Worm (Caenorhabditis elegans): Measurements from ENCODE around the gene scl-18.

The scl-18 gene

ce11 chrIV:11792495-11792894, 38.3 kb upstream of the scl-18 start, which contains the start of gene H01G02.3:
H01G02.3 (minus strand) TSS chrIV:11792595.
- no peak for TF ChIP-seq ceh-28 (tag; optimal IDR thresholded peaks at IDR 0.05)
- no peak for TF ChIP-seq nhr-28 (tag; optimal IDR thresholded peaks at IDR 0.05)
- no peak for TF ChIP-seq lsy-12 (tag; optimal IDR thresholded peaks at IDR 0.05)
- TF ChIP-seq ceh-9 (tag; optimal IDR thresholded peaks at IDR 0.05): no peak
- TF ChIP-seq elt-3 (tag; optimal IDR thresholded peaks at IDR 0.05): no peak
- TF ChIP-seq jun-1 (tag; optimal IDR thresholded peaks at IDR 0.05): no peak
- no peak for TF ChIP-seq nhr-77 (tag; optimal IDR thresholded peaks at IDR 0.05)
- TF ChIP-seq nhr-43 (tag; optimal IDR thresholded peaks at IDR 0.05; ENCODE audit: poor library complexity, severe bottlenecking): no peak
- TF ChIP-seq egl-27 (tag; optimal IDR thresholded peaks at IDR 0.05): no peak
- no peak for TF ChIP-seq nhr-11 (tag; optimal IDR thresholded peaks at IDR 0.05)

ce11 chrIV:11788383-11788963, 34.2 kb upstream of the scl-18 start:
- TF ChIP-seq snpc-4 (tag; optimal IDR thresholded peaks at IDR 0.05): peak; percentile 1
- TF ChIP-seq nhr-23 (tag; optimal IDR thresholded peaks at IDR 0.05): no peak
- TF ChIP-seq aly-2 (tag; optimal IDR thresholded peaks at IDR 0.05): no peak
- TF ChIP-seq nfya-1 (tag; optimal IDR thresholded peaks at IDR 0.05; ENCODE audit: insufficient read depth): peak; percentile 40
- no peak for TF ChIP-seq fos-1 (tag; optimal IDR thresholded peaks at IDR 0.05)
- TF ChIP-seq fkh-10 (GFP tag; optimal IDR thresholded peaks at IDR 0.05): peak; percentile 84

ce11 chrIV:11787793-11788192, 33.6 kb upstream of the scl-18 start:
- peak; percentile 81 for TF ChIP-seq egl-5 (tag; optimal IDR thresholded peaks at IDR 0.05)
- no peak for TF ChIP-seq skn-1 (tag; optimal IDR thresholded peaks at IDR 0.05)
- no peak for TF ChIP-seq nhr-23 (tag; optimal IDR thresholded peaks at IDR 0.05)
- no peak for TF ChIP-seq mml-1 (tag; optimal IDR thresholded peaks at IDR 0.05)

- no peak for TF ChIP-seq ztf-11 (tag; optimal IDR thresholded peaks at IDR 0.05)
- peak; percentile 2 for TF ChIP-seq nfya-1 (tag; optimal IDR thresholded peaks at IDR 0.05; ENCODE audit: insufficient read depth)
- peak; percentile 63 for TF ChIP-seq fkh-10 (GFP tag; optimal IDR thresholded peaks at IDR 0.05)
Measured at ce11 chrIV:11785064-11785840, 31.0 kb upstream of the scl-18 start.

- TF ChIP-seq egl-27 (tag; optimal IDR thresholded peaks at IDR 0.05) (no peak), pqm-1 (tag; optimal IDR thresholded peaks at IDR 0.05) (no peak), snpc-4 (tag; optimal IDR thresholded peaks at IDR 0.05) (no peak), nhr-25 (tag; optimal IDR thresholded peaks at IDR 0.05) (no peak), lsy-12 (tag; optimal IDR thresholded peaks at IDR 0.05) (no peak), ceh-16 (tag; optimal IDR thresholded peaks at IDR 0.05) (no peak), ceh-82 (tag; optimal IDR thresholded peaks at IDR 0.05) (no peak), ztf-4 (tag; optimal IDR thresholded peaks at IDR 0.05) (no peak), elt-3 (tag; optimal IDR thresholded peaks at IDR 0.05) (no peak), tbx-2 (tag; optimal IDR thresholded peaks at IDR 0.05) (no peak), ama-1 (optimal IDR thresholded peaks at IDR 0.05) (no peak), nhr-67 (tag; optimal IDR thresholded peaks at IDR 0.05) (no peak), ZK546.5 (tag; optimal IDR thresholded peaks at IDR 0.05) (no peak), mml-1 (tag; optimal IDR thresholded peaks at IDR 0.05) (no peak)
Measured at ce11 chrIV:11782846-11783245, 28.6 kb upstream of the scl-18 start.

- TF ChIP-seq ceh-28 (tag; optimal IDR thresholded peaks at IDR 0.05): no peak
- TF ChIP-seq ZK546.5 (tag; optimal IDR thresholded peaks at IDR 0.05): no peak
- no peak for TF ChIP-seq eor-1 (tag; optimal IDR thresholded peaks at IDR 0.05)
- no peak for TF ChIP-seq unc-62 (GFP tag; optimal IDR thresholded peaks at IDR 0.05)
- no peak for TF ChIP-seq nhr-25 (tag; optimal IDR thresholded peaks at IDR 0.05)
- no peak for TF ChIP-seq unc-39 (tag; optimal IDR thresholded peaks at IDR 0.05)
- no peak for TF ChIP-seq nhr-77 (tag; optimal IDR thresholded peaks at IDR 0.05)
- no peak for TF ChIP-seq fos-1 (tag; optimal IDR thresholded peaks at IDR 0.05)
- TF ChIP-seq fkh-2 (tag; optimal IDR thresholded peaks at IDR 0.05): no peak
- no peak for TF ChIP-seq ceh-9 (tag; optimal IDR thresholded peaks at IDR 0.05)
Measured at ce11 chrIV:11779028-11779427, 24.8 kb upstream of the scl-18 start, which contains the start of gene lpr-2. lpr-2 (plus strand) TSS chrIV:11779216.

Measured in whole organism, L3 larva.